Fruit fly (Drosophila melanogaster): ENCODE measurements around the gene nis.

nis gene

dm6 chr2L:1619191-1619590 lies 32.2 kb upstream of the nis start (continued):
- TF ChIP-seq CG7839 (tag; optimal IDR thresholded peaks at IDR 0.05) (peak; percentile 65), CG8924 (tag; optimal IDR thresholded peaks at IDR 0.05) (peak; percentile 36), lilli (GFP tag; optimal IDR thresholded peaks at IDR 0.05) (peak; percentile 15), CG15011 (GFP tag; optimal IDR thresholded peaks at IDR 0.05) (peak; percentile 54), row (GFP tag; IDR thresholded peaks at IDR 0.05) (peak; percentile 45; the same call in 1 of the 3 replicates), sens (GFP tag) (peak; percentile 65), pan (optimal IDR thresholded peaks at IDR 0.05) (no peak), pan (GFP tag; optimal IDR thresholded peaks at IDR 0.05 in 1 of 2, IDR thresholded peaks at IDR 0.05 in 1 of 2) (peak in 1 of 2 experiments; percentile 26), bab2 (GFP tag; optimal IDR thresholded peaks at IDR 0.05) (peak; percentile 19), CG10366 (GFP tag; IDR thresholded peaks at IDR 0.05) (no peak), Xrp1 (GFP tag; IDR thresholded peaks at IDR 0.05) (peak; percentile 19; the same call in 1 of the 2 replicates), CG15269 (tag; optimal IDR thresholded peaks at IDR 0.05) (peak; percentile 55), Oli (tag; optimal IDR thresholded peaks at IDR 0.05) (peak; percentile 31), CG6765 (GFP tag; optimal IDR thresholded peaks at IDR 0.05) (peak; percentile 7), CG30403 (GFP tag; optimal IDR thresholded peaks at IDR 0.05) (peak; percentile 41), CG13775 (GFP tag; optimal IDR thresholded peaks at IDR 0.05) (peak; percentile 13), ind (GFP tag; optimal IDR thresholded peaks at IDR 0.05) (peak; percentile 33), CG1233 (GFP tag; optimal IDR thresholded peaks at IDR 0.05) (peak; percentile 27), sug (tag; optimal IDR thresholded peaks at IDR 0.05) (peak; percentile 17), CG4424 (GFP tag; optimal IDR thresholded peaks at IDR 0.05) (peak; percentile 46), gsb (GFP tag; IDR thresholded peaks at IDR 0.05) (no peak), D19B (GFP tag; optimal IDR thresholded peaks at IDR 0.05) (peak; percentile 47), CoRest (tag; optimal IDR thresholded peaks at IDR 0.05) (peak; percentile 56), CG17361 (GFP tag; IDR thresholded peaks at IDR 0.05) (peak; percentile 66; the same call in 2 of the 3 replicates), Hand (GFP tag; optimal IDR thresholded peaks at IDR 0.05) (peak; percentile 57), gem (tag; optimal IDR thresholded peaks at IDR 0.05) (peak; percentile 72), Fer1 (GFP tag; optimal IDR thresholded peaks at IDR 0.05) (peak; percentile 59), Med (GFP tag) (peak; percentile 58), CG18599 (GFP tag; optimal IDR thresholded peaks at IDR 0.05) (peak; percentile 79), CG10979 (tag; optimal IDR thresholded peaks at IDR 0.05) (peak; percentile 9), CG9437 (GFP tag; optimal IDR thresholded peaks at IDR 0.05) (peak; percentile 40), Fer3 (tag; optimal IDR thresholded peaks at IDR 0.05) (peak; percentile 39), dmrt99B (tag; optimal IDR thresholded peaks at IDR 0.05) (peak; percentile 64), dysf (GFP tag; IDR thresholded peaks at IDR 0.05) (0 out of 3 replicates have a peak, but pooled peaks have one; percentile 35), pb (GFP tag; optimal IDR thresholded peaks at IDR 0.05) (no peak), odd (GFP tag; optimal IDR thresholded peaks at IDR 0.05) (peak; percentile 6), Hsf (GFP tag; optimal IDR thresholded peaks at IDR 0.05) (peak; percentile 60), CG2889 (GFP tag; IDR thresholded peaks at IDR 0.05) (no peak), CG10147 (GFP tag; optimal IDR thresholded peaks at IDR 0.05) (peak; percentile 16), CG9727 (GFP tag; optimal IDR thresholded peaks at IDR 0.05) (peak; percentile 31), scrt (GFP tag; optimal IDR thresholded peaks at IDR 0.05) (peak; percentile 10), CG11723 (GFP tag; optimal IDR thresholded peaks at IDR 0.05) (no peak), CG7556 (GFP tag; optimal IDR thresholded peaks at IDR 0.05) (peak; percentile 67), Nf-YC (tag; optimal IDR thresholded peaks at IDR 0.05) (peak; percentile 20), lmd (GFP tag; IDR thresholded peaks at IDR 0.05) (peak; percentile 25; the same call in 1 of the 2 replicates), Xbp1 (GFP tag; optimal IDR thresholded peaks at IDR 0.05) (peak; percentile 15), HHEX (GFP tag; optimal IDR thresholded peaks at IDR 0.05) (peak; percentile 50), HLHmδ (GFP tag; optimal IDR thresholded peaks at IDR 0.05) (no peak), Sox102F (GFP tag; optimal IDR thresholded peaks at IDR 0.05) (peak; percentile 59), ewg (GFP tag; optimal IDR thresholded peaks at IDR 0.05) (peak; percentile 7)
